Fruit fly (Drosophila melanogaster): ENCODE data around the gene Ssu72.

DNA sequence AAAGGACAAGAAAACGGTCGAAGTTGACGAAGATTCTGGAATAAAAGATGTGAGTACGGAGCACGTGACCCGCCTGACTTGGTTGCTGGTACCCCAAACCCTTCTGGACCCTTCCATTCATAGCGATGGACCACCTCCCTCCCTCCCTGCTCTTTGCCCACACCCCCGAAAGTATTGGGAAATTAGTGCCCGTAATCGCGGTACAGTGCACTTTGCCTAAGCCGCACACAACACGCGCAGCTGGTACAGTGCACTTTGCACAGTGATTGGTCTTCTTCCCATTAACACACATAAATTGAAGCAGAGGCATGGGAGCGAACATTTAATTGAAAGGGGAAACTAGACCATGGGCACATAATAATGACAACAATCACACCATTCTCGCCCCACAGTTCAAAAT, 19.7 kb downstream of the Ssu72 start:
- TF ChIP-seq CG7101 (tag; optimal IDR thresholded peaks at IDR 0.05) (no peak), cnc (optimal IDR thresholded peaks at IDR 0.05) (no peak), Mnt (GFP tag; optimal IDR thresholded peaks at IDR 0.05) (no peak), toe (GFP tag; optimal IDR thresholded peaks at IDR 0.05) (no peak), CG12768 (GFP tag; optimal IDR thresholded peaks at IDR 0.05) (peak; percentile 19), kay (GFP tag; ENCODE audit: borderline replicate concordance) (no peak), CG33017 (tag; optimal IDR thresholded peaks at IDR 0.05) (no peak), Clk (GFP tag; optimal IDR thresholded peaks at IDR 0.05) (no peak), tj (GFP tag; optimal IDR thresholded peaks at IDR 0.05) (no peak), bab1 (GFP tag; optimal IDR thresholded peaks at IDR 0.05) (no peak), cic (GFP tag; optimal IDR thresholded peaks at IDR 0.05) (no peak), CG14711 (tag; optimal IDR thresholded peaks at IDR 0.05) (no peak)

Data from whole organism, adult.